Fruit fly (Drosophila melanogaster): ENCODE data around the gene by.

Gene by

dm6 chr3R:9491065-9491567 is 41.7 kb downstream of the by start (continued):
- TF ChIP-seq Asciz (GFP tag; optimal IDR thresholded peaks at IDR 0.05), result no peak
- no peak for TF ChIP-seq eyg (GFP tag; optimal IDR thresholded peaks at IDR 0.05)
- no peak for TF ChIP-seq hbn (GFP tag; IDR thresholded peaks at IDR 0.05; ENCODE audit: partially characterized antibody)
- no peak for TF ChIP-seq Xbp1 (GFP tag; optimal IDR thresholded peaks at IDR 0.05)
- TF ChIP-seq scrt (GFP tag; optimal IDR thresholded peaks at IDR 0.05), result peak; percentile 43
- no peak for TF ChIP-seq Ravus (GFP tag; IDR thresholded peaks at IDR 0.05)
- TF ChIP-seq fu2 (GFP tag; optimal IDR thresholded peaks at IDR 0.05), result no peak
- TF ChIP-seq CG1647 (GFP tag; optimal IDR thresholded peaks at IDR 0.05), result no peak
- TF ChIP-seq H15 (GFP tag; IDR thresholded peaks at IDR 0.05), result no peak
- no peak for TF ChIP-seq gt (GFP tag; IDR thresholded peaks at IDR 0.05)
- TF ChIP-seq Mes4 (GFP tag; optimal IDR thresholded peaks at IDR 0.05), result no peak
- no peak for TF ChIP-seq insv (GFP tag; optimal IDR thresholded peaks at IDR 0.05)
- TF ChIP-seq CG6791 (GFP tag; IDR thresholded peaks at IDR 0.05; ENCODE audit: partially characterized antibody), result no peak
- TF ChIP-seq CG11085 (GFP tag; IDR thresholded peaks at IDR 0.05), result no peak
- no peak for TF ChIP-seq CG17568 (GFP tag; optimal IDR thresholded peaks at IDR 0.05)
- no peak for TF ChIP-seq nom (GFP tag; optimal IDR thresholded peaks at IDR 0.05)
- TF ChIP-seq CG12744 (GFP tag; optimal IDR thresholded peaks at IDR 0.05), result no peak
- no peak for TF ChIP-seq jumu (GFP tag; optimal IDR thresholded peaks at IDR 0.05)
- no peak for TF ChIP-seq tap (tag; optimal IDR thresholded peaks at IDR 0.05)
- no peak for TF ChIP-seq CG10321 (GFP tag; IDR thresholded peaks at IDR 0.05)
- no peak for TF ChIP-seq Eip74EF (GFP tag; optimal IDR thresholded peaks at IDR 0.05)
- TF ChIP-seq dmrt99B (tag; optimal IDR thresholded peaks at IDR 0.05), result no peak
- no peak for TF ChIP-seq ash1 (GFP tag; optimal IDR thresholded peaks at IDR 0.05)
- no peak for TF ChIP-seq Hr3 (GFP tag; optimal IDR thresholded peaks at IDR 0.05)
- TF ChIP-seq CG4328 (GFP tag; optimal IDR thresholded peaks at IDR 0.05), result no peak
- no peak for TF ChIP-seq CG4820 (GFP tag; optimal IDR thresholded peaks at IDR 0.05)
- no peak for TF ChIP-seq CG11093 (GFP tag; IDR thresholded peaks at IDR 0.05)
- no peak for TF ChIP-seq MESR4 (GFP tag; optimal IDR thresholded peaks at IDR 0.05)
- no peak for TF ChIP-seq al (GFP tag; IDR thresholded peaks at IDR 0.05)
- no peak for TF ChIP-seq Optix (GFP tag; IDR thresholded peaks at IDR 0.05)
- no peak for TF ChIP-seq ap (GFP tag; IDR thresholded peaks at IDR 0.05)
- peak; percentile 35 for TF ChIP-seq CG18599 (GFP tag; optimal IDR thresholded peaks at IDR 0.05)
- no peak for TF ChIP-seq Hmr (GFP tag; optimal IDR thresholded peaks at IDR 0.05)
- no peak for TF ChIP-seq fd64A (GFP tag; optimal IDR thresholded peaks at IDR 0.05)
- TF ChIP-seq CG32532 (GFP tag; IDR thresholded peaks at IDR 0.05), result 0 out of 2 replicates have a peak, but pooled peaks have one; percentile 26
- no peak for TF ChIP-seq phol (tag; optimal IDR thresholded peaks at IDR 0.05)
- TF ChIP-seq esg (GFP tag; conservative IDR thresholded peaks at IDR 0.05), result no peak
- TF ChIP-seq C15 (GFP tag; IDR thresholded peaks at IDR 0.05), result no peak
- no peak for TF ChIP-seq CG9215 (GFP tag; IDR thresholded peaks at IDR 0.05)
- TF ChIP-seq pros (GFP tag; optimal IDR thresholded peaks at IDR 0.05), result no peak
- no peak for TF ChIP-seq CG3281 (GFP tag; optimal IDR thresholded peaks at IDR 0.05)
- no peak for TF ChIP-seq z (GFP tag; IDR thresholded peaks at IDR 0.05)
- no peak for TF ChIP-seq hb (GFP tag; IDR thresholded peaks at IDR 0.05; ENCODE audit: partially characterized antibody)
- peak; percentile 75 for TF ChIP-seq CG13894 (tag; optimal IDR thresholded peaks at IDR 0.05)
- TF ChIP-seq Awh (GFP tag; IDR thresholded peaks at IDR 0.05), result no peak
- no peak for TF ChIP-seq NC2β (GFP tag; optimal IDR thresholded peaks at IDR 0.05)
- TF ChIP-seq ftz-f1 (GFP tag; optimal IDR thresholded peaks at IDR 0.05), result no peak
- no peak for TF ChIP-seq bab2 (GFP tag; optimal IDR thresholded peaks at IDR 0.05)
- TF ChIP-seq Antp (GFP tag; optimal IDR thresholded peaks at IDR 0.05), result no peak
- no peak for TF ChIP-seq CTCF (GFP tag; optimal IDR thresholded peaks at IDR 0.05)
- no peak for TF ChIP-seq lab (GFP tag; optimal IDR thresholded peaks at IDR 0.05)
- TF ChIP-seq CG7372 (GFP tag; IDR thresholded peaks at IDR 0.05), result no peak
